Worm (Caenorhabditis elegans) whole organism, young adult: Measurements from ENCODE around the gene ugt-33.

Source experiments
- B0035.1 ChIP-seq: sonication (generic microtip); optimal IDR thresholded peaks from 2 replicates; lab custom pipeline; 2016; ENCODE audit warnings: missing genetic modification characterization, mild to moderate bottlenecking, missing compliant biosample characterization, missing genotype, missing genetic modification reagents
- B0261.1 ChIP-seq: sonication (generic microtip); optimal IDR thresholded peaks from 2 replicates; lab custom pipeline; 2016; ENCODE audit warnings: mild to moderate bottlenecking, missing genetic modification characterization, moderate library complexity, missing compliant biosample characterization
- F10E7.11 ChIP-seq: sonication (generic microtip); optimal IDR thresholded peaks from 2 replicates; lab custom pipeline; 2017; ENCODE audit warnings: mild to moderate bottlenecking, missing genetic modification characterization, moderate library complexity, missing compliant biosample characterization
- F22D6.2 ChIP-seq: sonication (generic microtip); optimal IDR thresholded peaks from 2 replicates; lab custom pipeline; 2016; ENCODE audit warnings: mild to moderate bottlenecking, missing genetic modification characterization, missing compliant biosample characterization
- F49E8.2 ChIP-seq: sonication (generic microtip); optimal IDR thresholded peaks from 3 replicates; lab custom pipeline; 2017; ENCODE audit warnings: missing genetic modification characterization, mild to moderate bottlenecking, missing compliant biosample characterization, antibody characterized with exemption, moderate library complexity; ENCODE audit not compliant: insufficient read depth
- F55B11.4 ChIP-seq: sonication (generic microtip); optimal IDR thresholded peaks from 2 replicates; lab custom pipeline; 2016; ENCODE audit warnings: missing compliant biosample characterization, missing genetic modification characterization, borderline replicate concordance; ENCODE audit not compliant: insufficient read depth
- K11D2.4 ChIP-seq: fragments of 200-800 bp; sonication (Bioruptor generic); IDR thresholded peaks from 2 replicates; pipeline ENCODE4 v1.3.6; 2022; ENCODE audit warnings: missing genetic modification reagents, missing genetic modification characterization, missing compliant biosample characterization
- Y53G8AR.9 ChIP-seq: fragments of 200-800 bp; sonication (Bioruptor generic); conservative IDR thresholded peaks from 2 replicates; pipeline ENCODE4 v1.3.6; 2022; ENCODE audit warnings: missing genetic modification reagents, missing genetic modification characterization, missing compliant biosample characterization
- Y56A3A.18 ChIP-seq: fragments of 200-800 bp; sonication (Bioruptor generic); IDR thresholded peaks from 2 replicates; pipeline ENCODE4 v1.3.6; 2022; ENCODE audit warnings: missing genetic modification reagents, missing genetic modification characterization, missing compliant biosample characterization
- Y95B8A.8 ChIP-seq: fragments of 200-800 bp; sonication (Bioruptor generic); IDR thresholded peaks from 2 replicates; pipeline ENCODE4 v1.3.6; 2022; ENCODE audit warnings: missing genetic modification reagents, missing genetic modification characterization, missing compliant biosample characterization
- ZK185.1 ChIP-seq: sonication (generic microtip); optimal IDR thresholded peaks from 2 replicates; lab custom pipeline; 2016; ENCODE audit warnings: mild to moderate bottlenecking, missing genetic modification characterization, missing compliant biosample characterization; ENCODE audit not compliant: poor library complexity, severe bottlenecking
- ama-1 ChIP-seq, 3 experiments: fragments of 150-350 bp in 1 of 3; sonication (generic microtip) in 2 of 3; optimal IDR thresholded peaks; 2 replicates each; lab custom pipeline; 2014 to 2018; ENCODE audit warnings: missing biosample characterization in 2 of 3, missing genetic modification characterization in 2 of 3, missing genetic modification reagents in 2 of 3
- aptf-2 ChIP-seq: fragments of 200-800 bp; sonication (Bioruptor generic); conservative IDR thresholded peaks from 2 replicates; pipeline ENCODE4 v1.3.6; 2022; ENCODE audit warnings: missing genetic modification reagents, missing genetic modification characterization, missing compliant biosample characterization
- atf-7 ChIP-seq: sonication (generic microtip); optimal IDR thresholded peaks from 2 replicates; lab custom pipeline; 2017; ENCODE audit warnings: mild to moderate bottlenecking, missing genetic modification characterization, missing compliant biosample characterization
- bed-2 ChIP-seq: fragments of 200-800 bp; sonication (Bioruptor generic); IDR thresholded peaks from 2 replicates; pipeline ENCODE4 v1.3.6; 2022; ENCODE audit warnings: missing genetic modification reagents, missing genetic modification characterization, missing compliant biosample characterization
- cebp-1 ChIP-seq, 2 experiments: fragments of 200-800 bp in 1 of 2; sonication (Bioruptor generic) in 1 of 2; sonication (generic microtip) in 1 of 2; IDR thresholded peaks in 1 of 2; optimal IDR thresholded peaks in 1 of 2; 2 replicates each; pipeline versions ENCODE4 v1.3.6 to Lab custom; 2017 to 2022; ENCODE audit warnings: missing compliant biosample characterization in 2 of 2, missing genetic modification characterization in 2 of 2, mild to moderate bottlenecking in 1 of 2, missing genetic modification reagents in 1 of 2, moderate library complexity in 1 of 2
- ceh-27 ChIP-seq: fragments of 200-800 bp; sonication (Bioruptor generic); optimal IDR thresholded peaks from 2 replicates; lab custom pipeline; 2018; ENCODE audit warnings: mild to moderate bottlenecking, missing genetic modification characterization, moderate library complexity, missing compliant biosample characterization
- egrh-3 ChIP-seq: fragments of 200-800 bp; sonication (Bioruptor generic); IDR thresholded peaks from 2 replicates; pipeline ENCODE4 v1.3.6; 2022; ENCODE audit warnings: missing genetic modification reagents, missing genetic modification characterization, missing compliant biosample characterization
- lag-1 ChIP-seq: fragments of 200-800 bp; sonication (Bioruptor generic); IDR thresholded peaks from 2 replicates; pipeline ENCODE4 v1.3.6; 2022; ENCODE audit warnings: missing genetic modification reagents, missing genetic modification characterization, missing compliant biosample characterization
- let-526 ChIP-seq: fragments of 200-800 bp; sonication (Bioruptor generic); IDR thresholded peaks from 2 replicates; pipeline ENCODE4 v1.3.6; 2022; ENCODE audit warnings: missing genetic modification reagents, missing genetic modification characterization, missing compliant biosample characterization
- lin-35 ChIP-seq, 3 experiments: fragments of 150-350 bp in 2 of 3; sonication (generic microtip) in 1 of 3; optimal IDR thresholded peaks; 2 replicates each; lab custom pipeline; 2014 to 2018; ENCODE audit warnings: missing biosample characterization in 3 of 3, missing genetic modification characterization in 3 of 3, missing genetic modification reagents in 3 of 3
- lsy-27 ChIP-seq: sonication (generic microtip); optimal IDR thresholded peaks from 2 replicates; lab custom pipeline; 2017; ENCODE audit warnings: missing genetic modification characterization, mild to moderate bottlenecking, missing compliant biosample characterization, antibody characterized with exemption, missing genotype, borderline replicate concordance; ENCODE audit not compliant: insufficient read depth
- madf-3 ChIP-seq: fragments of 200-800 bp; sonication (Bioruptor generic); IDR thresholded peaks from 2 replicates; pipeline ENCODE4 v1.3.6; 2022; ENCODE audit warnings: missing genetic modification reagents, missing genetic modification characterization, missing compliant biosample characterization
- madf-6 ChIP-seq: fragments of 200-800 bp; sonication (Bioruptor generic); IDR thresholded peaks from 2 replicates; pipeline ENCODE4 v1.3.6; 2022; ENCODE audit warnings: missing genetic modification reagents, missing genetic modification characterization, missing compliant biosample characterization
- madf-8 ChIP-seq: fragments of 200-800 bp; sonication (Bioruptor generic); conservative IDR thresholded peaks from 2 replicates; pipeline ENCODE4 v1.3.6; 2022; ENCODE audit warnings: missing genetic modification reagents, missing genetic modification characterization, missing compliant biosample characterization
- mel-28 ChIP-seq: sonication (generic microtip); optimal IDR thresholded peaks from 2 replicates; lab custom pipeline; 2016; ENCODE audit warnings: borderline replicate concordance, mild to moderate bottlenecking, missing genetic modification characterization, missing compliant biosample characterization
- nfya-2 ChIP-seq: fragments of 200-800 bp; sonication (Bioruptor generic); IDR thresholded peaks from 2 replicates; pipeline ENCODE4 v1.3.6; 2022; ENCODE audit warnings: missing genetic modification reagents, missing genetic modification characterization, missing compliant biosample characterization
- nhr-120 ChIP-seq: fragments of 200-800 bp; sonication (Bioruptor generic); IDR thresholded peaks from 2 replicates; pipeline ENCODE4 v1.3.6; 2022; ENCODE audit warnings: missing genetic modification characterization, missing compliant biosample characterization
- nhr-90 ChIP-seq: sonication (generic microtip); optimal IDR thresholded peaks from 2 replicates; lab custom pipeline; 2016; ENCODE audit warnings: missing genotype, mild to moderate bottlenecking, missing genetic modification characterization, missing compliant biosample characterization
- pha-4 ChIP-seq: fragments of 150-350 bp; sonication (generic microtip); optimal IDR thresholded peaks from 2 replicates; lab custom pipeline; 2014; ENCODE audit warnings: missing biosample characterization, missing genetic modification reagents, missing genetic modification characterization
- snpc-1.1 ChIP-seq: sonication (generic microtip); optimal IDR thresholded peaks from 2 replicates; lab custom pipeline; 2017; ENCODE audit warnings: missing genetic modification characterization, mild to moderate bottlenecking, missing compliant biosample characterization, antibody characterized with exemption, moderate library complexity, missing genotype, missing genetic modification reagents; ENCODE audit not compliant: insufficient read depth
- snpc-3.4 ChIP-seq: sonication (generic microtip); optimal IDR thresholded peaks from 2 replicates; lab custom pipeline; 2017; ENCODE audit warnings: missing genetic modification characterization, mild to moderate bottlenecking, missing compliant biosample characterization, antibody characterized with exemption, moderate library complexity, missing genotype, missing genetic modification reagents
- sptf-2 ChIP-seq: fragments of 200-800 bp; sonication (Bioruptor generic); optimal IDR thresholded peaks from 2 replicates; lab custom pipeline; 2018; ENCODE audit warnings: mild to moderate bottlenecking, missing genetic modification characterization, missing compliant biosample characterization
- unc-130 ChIP-seq: sonication (generic microtip); optimal IDR thresholded peaks from 2 replicates; lab custom pipeline; 2016; ENCODE audit warnings: missing genetic modification reagents, missing genetic modification characterization, missing compliant biosample characterization
- unc-62 ChIP-seq: fragments of 150-350 bp; optimal IDR thresholded peaks from 2 replicates; lab custom pipeline; 2014; ENCODE audit warnings: missing biosample characterization, missing genetic modification reagents, missing genetic modification characterization
- zim-3 ChIP-seq: sonication (generic microtip); optimal IDR thresholded peaks from 2 replicates; lab custom pipeline; 2017; ENCODE audit warnings: mild to moderate bottlenecking, missing genetic modification characterization, moderate library complexity, missing compliant biosample characterization
- ztf-18 ChIP-seq: sonication (generic microtip); optimal IDR thresholded peaks from 2 replicates; lab custom pipeline; 2016; ENCODE audit warnings: missing genotype, mild to moderate bottlenecking, missing genetic modification characterization, missing compliant biosample characterization
- ztf-28 ChIP-seq: fragments of 200-800 bp; sonication (Bioruptor generic); IDR thresholded peaks from 2 replicates; pipeline ENCODE4 v1.3.6; 2022; ENCODE audit warnings: missing genetic modification reagents, missing genetic modification characterization, missing compliant biosample characterization
- ztf-6 ChIP-seq: fragments of 200-800 bp; sonication (Bioruptor generic); IDR thresholded peaks from 2 replicates; pipeline ENCODE4 v1.3.6; 2022; ENCODE audit warnings: missing genetic modification reagents, missing genetic modification characterization, missing compliant biosample characterization

ugt-33 gene

ce11 chrV:10475421-10475820 lies 17.8 kb upstream of the ugt-33 start:
- no peak for TF ChIP-seq madf-6 (GFP tag; lab: Robert Waterston, UW)
- no peak for TF ChIP-seq snpc-3.4 (tag; lab: Kevin White, UChicago)
- TF ChIP-seq sptf-2 (GFP tag; lab: Kevin White, UChicago), result no peak
- no peak for TF ChIP-seq nfya-2 (GFP tag; lab: Robert Waterston, UW)
- no peak for TF ChIP-seq mel-28 (tag; lab: Kevin White, UChicago)
- no peak for TF ChIP-seq F22D6.2 (tag; lab: Kevin White, UChicago)
- no peak for TF ChIP-seq B0261.1 (tag; lab: Kevin White, UChicago)
- TF ChIP-seq madf-8, result no peak
- TF ChIP-seq nhr-120 (GFP tag; lab: Robert Waterston, UW), result no peak
- no peak for TF ChIP-seq egrh-3
- TF ChIP-seq, all 124 proteins: peak for 0

- TF ChIP-seq nhr-90 (no peak), lin-35 (GFP tag; optimal IDR thresholded peaks at IDR 0.05; lab: Kevin White, UChicago) (no peak), lsy-27 (no peak), aptf-2 (no peak), nfya-2 (GFP tag; lab: Robert Waterston, UW) (no peak), F49E8.2 (no peak), snpc-1.1 (tag; lab: Kevin White, UChicago) (no peak), bed-2 (no peak), unc-130 (GFP tag; lab: Kevin White, UChicago) (no peak), let-526 (no peak), cebp-1 (GFP tag; IDR thresholded peaks at IDR 0.05; lab: Robert Waterston, UW) (peak; percentile 51), cebp-1 (tag; optimal IDR thresholded peaks at IDR 0.05; lab: Kevin White, UChicago) (peak; percentile 85), ceh-27 (GFP tag; lab: Kevin White, UChicago) (peak; percentile 4), ztf-28 (GFP tag; lab: Robert Waterston, UW) (no peak), Y95B8A.8 (no peak), Y53G8AR.9 (GFP tag; lab: Robert Waterston, UW) (no peak), Y56A3A.18 (GFP tag; lab: Robert Waterston, UW) (no peak), F10E7.11 (tag; lab: Kevin White, UChicago) (no peak), ZK185.1 (peak; percentile 8), F22D6.2 (tag; lab: Kevin White, UChicago) (no peak), madf-3 (GFP tag; lab: Robert Waterston, UW) (peak; percentile 68; the same call in 1 of the 2 replicates), F55B11.4 (tag; lab: Kevin White, UChicago) (no peak), pha-4 (no peak), K11D2.4 (GFP tag; lab: Robert Waterston, UW) (no peak), atf-7 (tag; lab: Kevin White, UChicago) (no peak), zim-3 (no peak), lag-1 (no peak), ztf-18 (no peak), ztf-6 (GFP tag; lab: Robert Waterston, UW) (no peak), unc-62 (GFP tag; lab: Kevin White, UChicago) (no peak), B0035.1 (tag; lab: Kevin White, UChicago) (peak; percentile 15), sptf-2 (GFP tag; lab: Kevin White, UChicago) (no peak), ama-1 (optimal IDR thresholded peaks at IDR 0.05; lab: Kevin White, UChicago) (peak; percentile 66), ama-1 (GFP tag; optimal IDR thresholded peaks at IDR 0.05; lab: Kevin White, UChicago) (no peak), nhr-120 (GFP tag; lab: Robert Waterston, UW) (no peak)
Observed at ce11 chrV:10476864-10477443, 16.3 kb upstream of the ugt-33 start.
